Fruit fly (Drosophila melanogaster) whole organism, embryonic: ENCODE results near the gene corto.
A peak's percentile ranks its signal among the peaks of the same experiment; 100 is the strongest.

Experiments used
- Antp ChIP-seq: fragments of 200-800 bp; sonication (Bioruptor generic); optimal IDR thresholded peaks from 3 replicates; lab custom pipeline; 2016; ENCODE audit warnings: missing biosample characterization, missing genetic modification characterization
- BEAF-32 ChIP-seq: fragments of 200-800 bp; sonication (Bioruptor generic); optimal IDR thresholded peaks from 3 replicates; lab custom pipeline; 2017; ENCODE audit warnings: missing biosample characterization, missing genetic modification characterization, mild to moderate bottlenecking, moderate library complexity, missing genetic modification reagents
- CG1024 ChIP-seq: fragments of 200-800 bp; sonication (Bioruptor generic); IDR thresholded peaks from 2 replicates; pipeline ENCODE4 v1.3.6; 2022; ENCODE audit warnings: missing biosample characterization, missing genetic modification characterization
- CG10267 ChIP-seq: fragments of 200-800 bp; sonication (Bioruptor generic); optimal IDR thresholded peaks from 2 replicates; lab custom pipeline; 2018; ENCODE audit warnings: missing biosample characterization, mild to moderate bottlenecking, missing genetic modification characterization, moderate library complexity
- CG12769 ChIP-seq: fragments of 200-800 bp; sonication (Bioruptor generic); optimal IDR thresholded peaks from 2 replicates; lab custom pipeline; 2019; ENCODE audit warnings: missing biosample characterization, mild to moderate bottlenecking, missing genetic modification characterization, moderate library complexity
- CG13123 ChIP-seq: fragments of 200-800 bp; sonication (Bioruptor generic); optimal IDR thresholded peaks from 2 replicates; lab custom pipeline; 2016; ENCODE audit warnings: missing biosample characterization, missing genetic modification characterization
- CG16815 ChIP-seq: fragments of 200-800 bp; sonication (Bioruptor generic); optimal IDR thresholded peaks from 3 replicates; lab custom pipeline; 2017; ENCODE audit warnings: missing biosample characterization, mild to moderate bottlenecking, missing genetic modification characterization
- CG18599 ChIP-seq: fragments of 200-800 bp; sonication (Bioruptor generic); optimal IDR thresholded peaks from 3 replicates; lab custom pipeline; 2017; ENCODE audit warnings: missing biosample characterization, missing genetic modification characterization, mild to moderate bottlenecking, moderate library complexity, missing genetic modification reagents
- CG31224 ChIP-seq: fragments of 200-800 bp; sonication (Bioruptor generic); IDR thresholded peaks from 2 replicates; pipeline ENCODE4 v1.3.6; 2022; ENCODE audit warnings: missing biosample characterization, missing genetic modification characterization
- CG3407 ChIP-seq: fragments of 200-800 bp; sonication (Bioruptor generic); optimal IDR thresholded peaks from 2 replicates; lab custom pipeline; 2018; ENCODE audit warnings: missing biosample characterization, mild to moderate bottlenecking, missing genetic modification characterization
- CG34224 ChIP-seq: fragments of 200-800 bp; sonication (Bioruptor generic); IDR thresholded peaks from 3 replicates; pipeline ENCODE4 v1.3.6; 2022; ENCODE audit warnings: missing biosample characterization, missing genetic modification characterization; ENCODE audit not compliant: partially characterized antibody
- CG3995 ChIP-seq: fragments of 200-800 bp; sonication (Bioruptor generic); optimal IDR thresholded peaks from 3 replicates; lab custom pipeline; 2016; ENCODE audit warnings: missing biosample characterization, missing genetic modification characterization
- CG4617 ChIP-seq: fragments of 200-800 bp; sonication (Bioruptor generic); optimal IDR thresholded peaks from 3 replicates; lab custom pipeline; 2016; ENCODE audit warnings: missing biosample characterization, missing genetic modification characterization, borderline replicate concordance
- CG6175 ChIP-seq: fragments of 200-800 bp; sonication (Bioruptor generic); IDR thresholded peaks from 3 replicates; pipeline ENCODE4 v1.3.6; 2022; ENCODE audit warnings: missing biosample characterization, missing genetic modification characterization
- CG7786 ChIP-seq: fragments of 200-800 bp; sonication (Bioruptor generic); optimal IDR thresholded peaks from 2 replicates; lab custom pipeline; 2016; ENCODE audit warnings: missing biosample characterization, missing genetic modification characterization
- CG9215 ChIP-seq: fragments of 200-800 bp; sonication (Bioruptor generic); IDR thresholded peaks from 2 replicates; pipeline ENCODE4 v1.3.6; 2022; ENCODE audit warnings: missing biosample characterization, missing genetic modification characterization
- CG9817 ChIP-seq: fragments of 200-800 bp; sonication (Bioruptor generic); optimal IDR thresholded peaks from 2 replicates; lab custom pipeline; 2018; ENCODE audit warnings: missing biosample characterization, mild to moderate bottlenecking, missing genetic modification characterization, moderate library complexity
- Doc2 ChIP-seq: fragments of 200-800 bp; sonication (Bioruptor generic); IDR thresholded peaks from 2 replicates; pipeline ENCODE4 v1.3.6; 2022; ENCODE audit warnings: missing biosample characterization, missing genetic modification characterization
- Drgx ChIP-seq: fragments of 200-800 bp; sonication (Bioruptor generic); IDR thresholded peaks from 2 replicates; pipeline ENCODE4 v1.3.6; 2022; ENCODE audit warnings: missing biosample characterization, missing genetic modification characterization
- Fer1 ChIP-seq: fragments of 200-800 bp; sonication (Bioruptor generic); optimal IDR thresholded peaks from 2 replicates; lab custom pipeline; 2017; ENCODE audit warnings: missing biosample characterization, mild to moderate bottlenecking, missing genetic modification characterization
- Fer3 ChIP-seq: fragments of 200-800 bp; sonication (Bioruptor generic); optimal IDR thresholded peaks from 2 replicates; lab custom pipeline; 2018; ENCODE audit warnings: missing biosample characterization, mild to moderate bottlenecking, missing genetic modification characterization, moderate library complexity
- Gug ChIP-seq: fragments of 200-800 bp; sonication (Bioruptor generic); IDR thresholded peaks from 4 replicates; pipeline ENCODE4 v1.3.6; 2022; ENCODE audit warnings: missing biosample characterization, missing genetic modification characterization
- HmgD ChIP-seq: fragments of 200-800 bp; sonication (Bioruptor generic); optimal IDR thresholded peaks from 3 replicates; lab custom pipeline; 2016; ENCODE audit warnings: missing biosample characterization, missing genetic modification characterization
- NK7.1 ChIP-seq: fragments of 200-800 bp; sonication (Bioruptor generic); optimal IDR thresholded peaks from 3 replicates; lab custom pipeline; 2016; ENCODE audit warnings: missing biosample characterization, missing genetic modification characterization
- Rfx ChIP-seq: fragments of 200-800 bp; sonication (Bioruptor generic); IDR thresholded peaks from 2 replicates; pipeline ENCODE4 v1.3.6; 2022; ENCODE audit warnings: missing biosample characterization, missing genetic modification characterization
- Rx ChIP-seq: fragments of 200-800 bp; sonication (Bioruptor generic); IDR thresholded peaks from 2 replicates; pipeline ENCODE4 v1.3.6; 2022; ENCODE audit warnings: missing biosample characterization, missing genetic modification characterization
- Side ChIP-seq: fragments of 200-800 bp; sonication (Bioruptor generic); optimal IDR thresholded peaks from 2 replicates; lab custom pipeline; 2016; ENCODE audit warnings: missing biosample characterization, missing genetic modification characterization
- Sox100B ChIP-seq: fragments of 200-800 bp; sonication (Bioruptor generic); optimal IDR thresholded peaks from 3 replicates; lab custom pipeline; 2018; ENCODE audit warnings: missing biosample characterization, mild to moderate bottlenecking, missing genetic modification characterization
- Stat92E ChIP-seq, 3 experiments: fragments of >200 bp in 2 of 3; fragments of 200-800 bp in 1 of 3; sonication (Bioruptor generic) in 1 of 3; optimal IDR thresholded peaks; 2 replicates each; lab custom pipeline; 2017 to 2019; ENCODE audit warnings: missing biosample characterization in 3 of 3, missing genetic modification characterization in 3 of 3, mild to moderate bottlenecking in 1 of 3, moderate library complexity in 1 of 3
- az2 ChIP-seq: fragments of 200-800 bp; sonication (Bioruptor generic); optimal IDR thresholded peaks from 3 replicates; lab custom pipeline; 2016; ENCODE audit warnings: missing biosample characterization, missing genetic modification characterization
- btn ChIP-seq: fragments of 200-800 bp; sonication (Bioruptor generic); optimal IDR thresholded peaks from 2 replicates; lab custom pipeline; 2016; ENCODE audit warnings: missing biosample characterization, missing genetic modification characterization
- cato ChIP-seq: fragments of 200-800 bp; sonication (Bioruptor generic); optimal IDR thresholded peaks from 2 replicates; lab custom pipeline; 2016; ENCODE audit warnings: missing biosample characterization, missing genetic modification characterization, borderline replicate concordance
- chm ChIP-seq: fragments of 200-800 bp; sonication (Bioruptor generic); IDR thresholded peaks from 2 replicates; pipeline ENCODE4 v1.3.6; 2022; ENCODE audit warnings: missing biosample characterization, missing genetic modification characterization
- chn ChIP-seq: fragments of 200-800 bp; sonication (Bioruptor generic); optimal IDR thresholded peaks from 2 replicates; lab custom pipeline; 2016; ENCODE audit warnings: missing biosample characterization, missing genetic modification characterization
- croc ChIP-seq: fragments of 200-800 bp; sonication (Bioruptor generic); conservative IDR thresholded peaks from 3 replicates; pipeline ENCODE4 v1.3.6; 2022; ENCODE audit warnings: missing biosample characterization, missing genetic modification characterization
- dan ChIP-seq: fragments of 200-800 bp; sonication (Bioruptor generic); IDR thresholded peaks from 2 replicates; pipeline ENCODE4 v1.3.6; 2022; ENCODE audit warnings: missing biosample characterization, missing genetic modification characterization
- disco-r ChIP-seq: fragments of 200-800 bp; sonication (Bioruptor generic); optimal IDR thresholded peaks from 2 replicates; lab custom pipeline; 2016; ENCODE audit warnings: missing biosample characterization, missing genetic modification characterization
- dm ChIP-seq: fragments of 200-800 bp; sonication (Bioruptor generic); optimal IDR thresholded peaks from 3 replicates; lab custom pipeline; 2016; ENCODE audit warnings: missing biosample characterization, missing genetic modification characterization
- grau ChIP-seq: fragments of 200-800 bp; optimal IDR thresholded peaks from 3 replicates; lab custom pipeline; 2019; ENCODE audit warnings: missing biosample characterization, mild to moderate bottlenecking, missing genetic modification characterization, moderate library complexity
- gsb ChIP-seq: fragments of 200-800 bp; sonication (Bioruptor generic); IDR thresholded peaks from 2 replicates; pipeline ENCODE4 v1.3.6; 2022; ENCODE audit warnings: missing biosample characterization, missing genetic modification characterization
- lilli ChIP-seq: fragments of 200-800 bp; sonication (Bioruptor generic); optimal IDR thresholded peaks from 3 replicates; lab custom pipeline; 2016; ENCODE audit warnings: missing biosample characterization, missing genetic modification characterization
- mirr ChIP-seq: fragments of 200-800 bp; sonication (Bioruptor generic); optimal IDR thresholded peaks from 3 replicates; lab custom pipeline; 2018; ENCODE audit warnings: missing biosample characterization, mild to moderate bottlenecking, missing genetic modification characterization
- nerfin-1 ChIP-seq: fragments of 200-800 bp; sonication (Bioruptor generic); optimal IDR thresholded peaks from 3 replicates; lab custom pipeline; 2019; ENCODE audit warnings: missing biosample characterization, mild to moderate bottlenecking, missing genetic modification characterization, moderate library complexity
- oc ChIP-seq: fragments of 200-800 bp; sonication (Bioruptor generic); optimal IDR thresholded peaks from 2 replicates; lab custom pipeline; 2018; ENCODE audit warnings: missing biosample characterization, mild to moderate bottlenecking, missing genetic modification characterization, moderate library complexity
- rib ChIP-seq: fragments of 200-800 bp; sonication (Bioruptor generic); IDR thresholded peaks from 2 replicates; pipeline ENCODE4 v1.3.6; 2022; ENCODE audit warnings: missing biosample characterization, missing genetic modification characterization
- ssp ChIP-seq: fragments of 200-800 bp; sonication (Bioruptor generic); IDR thresholded peaks from 2 replicates; pipeline ENCODE4 v1.3.6; 2022; ENCODE audit warnings: missing biosample characterization, missing genetic modification characterization
- tgo ChIP-seq: fragments of 200-800 bp; sonication (Bioruptor generic); IDR thresholded peaks from 3 replicates; pipeline ENCODE4 v1.3.6; 2022; ENCODE audit warnings: missing biosample characterization, missing genetic modification characterization
- wek ChIP-seq: fragments of 200-800 bp; sonication (Bioruptor generic); optimal IDR thresholded peaks from 3 replicates; lab custom pipeline; 2018; ENCODE audit warnings: missing biosample characterization, mild to moderate bottlenecking, missing genetic modification characterization, moderate library complexity
- yki ChIP-seq: fragments of >200 bp; optimal IDR thresholded peaks from 3 replicates; lab custom pipeline; 2018
- zf30C ChIP-seq: fragments of 200-800 bp; sonication (Bioruptor generic); optimal IDR thresholded peaks from 3 replicates; lab custom pipeline; 2018; ENCODE audit warnings: missing biosample characterization, mild to moderate bottlenecking, missing genetic modification characterization

corto gene

dm6 chr3R:5064542-5065358 is 22.1 kb downstream of the corto start (continued):
- TF ChIP-seq Fer3 (tag; lab: Kevin White, UChicago) (no peak), Stat92E (GFP tag; optimal IDR thresholded peaks at IDR 0.05; lab: Kevin White, UChicago) (peak in 1 of 3 experiments; percentile 56), az2 (GFP tag; lab: Kevin White, UChicago) (peak; percentile 28), dan (no peak), ssp (no peak), Drgx (GFP tag; lab: Robert Waterston, UW) (0 out of 2 replicates have a peak, but pooled peaks have one; percentile 8), CG31224 (GFP tag; lab: Robert Waterston, UW) (0 out of 2 replicates have a peak, but pooled peaks have one; percentile 31), cato (GFP tag; lab: Kevin White, UChicago) (no peak), Rx (GFP tag; lab: Robert Waterston, UW) (no peak), zf30C (GFP tag; lab: Kevin White, UChicago) (no peak), Fer1 (GFP tag; lab: Kevin White, UChicago) (peak; percentile 31), oc (peak; percentile 7), NK7.1 (GFP tag; lab: Kevin White, UChicago) (no peak), BEAF-32 (GFP tag; lab: Kevin White, UChicago) (no peak), CG3995 (GFP tag; lab: Kevin White, UChicago) (no peak), wek (GFP tag; lab: Kevin White, UChicago) (peak; percentile 7), mirr (GFP tag; lab: Kevin White, UChicago) (peak; percentile 57), grau (tag; lab: Kevin White, UChicago) (peak; percentile 37), btn (GFP tag; lab: Kevin White, UChicago) (no peak), CG18599 (GFP tag; lab: Kevin White, UChicago) (peak; percentile 38), tgo (no peak), chn (GFP tag; lab: Kevin White, UChicago) (no peak), dm (GFP tag; lab: Kevin White, UChicago) (no peak), Rfx (GFP tag; lab: Robert Waterston, UW) (peak; percentile 37; the same call in 1 of the 2 replicates), CG9817 (tag; lab: Kevin White, UChicago) (no peak), CG13123 (GFP tag; lab: Kevin White, UChicago) (no peak), CG16815 (no peak), rib (GFP tag; lab: Robert Waterston, UW) (no peak), HmgD (GFP tag; lab: Kevin White, UChicago) (no peak), Antp (no peak), chm (GFP tag; lab: Robert Waterston, UW) (no peak; the same call in 1 of the 2 replicates), CG3407 (no peak), CG6175 (no peak), nerfin-1 (no peak), disco-r (GFP tag; lab: Kevin White, UChicago) (no peak), CG12769 (tag; lab: Kevin White, UChicago) (peak; percentile 46), gsb (no peak), yki (lab: Kevin White, UChicago) (no peak), Doc2 (GFP tag; lab: Robert Waterston, UW) (no peak), croc (no peak), Gug (GFP tag; lab: Robert Waterston, UW) (no peak), CG9215 (GFP tag; lab: Robert Waterston, UW) (no peak), CG7786 (peak; percentile 38), Sox100B (GFP tag; lab: Kevin White, UChicago) (no peak), CG10267 (tag; lab: Kevin White, UChicago) (no peak), CG1024 (no peak), CG34224 (GFP tag; lab: Robert Waterston, UW) (no peak), CG4617 (GFP tag; lab: Kevin White, UChicago) (no peak), Side (peak; percentile 27), lilli (peak; percentile 40)
